Fruit fly (Drosophila melanogaster) whole organism, embryonic: Measurements from ENCODE around the gene CG12546.

Source experiments
- CG10267 ChIP-seq: fragments of 200-800 bp; sonication (Bioruptor generic); optimal IDR thresholded peaks from 2 replicates; lab custom pipeline; 2018; ENCODE audit warnings: missing biosample characterization, mild to moderate bottlenecking, missing genetic modification characterization, moderate library complexity
- CG11560 ChIP-seq: fragments of 200-800 bp; sonication (Bioruptor generic); IDR thresholded peaks from 3 replicates; pipeline ENCODE4 v1.3.6; 2022; ENCODE audit warnings: missing biosample characterization, missing genetic modification characterization
- CG11696 ChIP-seq: fragments of 200-800 bp; sonication (Bioruptor generic); IDR thresholded peaks from 2 replicates; pipeline ENCODE4 v1.3.6; 2022; ENCODE audit warnings: missing biosample characterization, missing genetic modification characterization
- CG12104 ChIP-seq: fragments of 200-800 bp; sonication (Bioruptor generic); optimal IDR thresholded peaks from 3 replicates; lab custom pipeline; 2016; ENCODE audit warnings: missing biosample characterization, missing genetic modification characterization
- CG12155 ChIP-seq: fragments of 200-800 bp; sonication (Bioruptor generic); optimal IDR thresholded peaks from 3 replicates; lab custom pipeline; 2016; ENCODE audit warnings: missing biosample characterization, missing genetic modification characterization
- CG13424 ChIP-seq: fragments of 200-800 bp; sonication (Bioruptor generic); optimal IDR thresholded peaks from 2 replicates; lab custom pipeline; 2019; ENCODE audit warnings: missing biosample characterization, mild to moderate bottlenecking, missing genetic modification characterization, moderate library complexity
- CG13775 ChIP-seq: fragments of 200-800 bp; sonication (Bioruptor generic); optimal IDR thresholded peaks from 3 replicates; lab custom pipeline; 2017; ENCODE audit warnings: missing biosample characterization, mild to moderate bottlenecking, missing genetic modification characterization
- CG14710 ChIP-seq: fragments of 200-800 bp; sonication (Bioruptor generic); optimal IDR thresholded peaks from 3 replicates; lab custom pipeline; 2019; ENCODE audit warnings: missing biosample characterization, mild to moderate bottlenecking, missing genetic modification characterization, moderate library complexity
- CG14860 ChIP-seq: fragments of 200-800 bp; sonication (Bioruptor generic); IDR thresholded peaks from 3 replicates; pipeline ENCODE4 v1.3.6; 2022; ENCODE audit warnings: missing biosample characterization, missing genetic modification characterization; ENCODE audit not compliant: partially characterized antibody
- CG18619 ChIP-seq: fragments of 200-800 bp; sonication (Bioruptor generic); optimal IDR thresholded peaks from 3 replicates; lab custom pipeline; 2017; ENCODE audit warnings: missing biosample characterization, mild to moderate bottlenecking, missing genetic modification characterization
- CG18764 ChIP-seq: fragments of 200-800 bp; sonication (Bioruptor generic); optimal IDR thresholded peaks from 3 replicates; lab custom pipeline; 2016; ENCODE audit warnings: missing biosample characterization, missing genetic modification characterization
- CG2202 ChIP-seq: fragments of 200-800 bp; sonication (Bioruptor generic); optimal IDR thresholded peaks from 2 replicates; lab custom pipeline; 2018; ENCODE audit warnings: missing biosample characterization, mild to moderate bottlenecking, missing genetic modification characterization
- CG2678 ChIP-seq: fragments of 200-800 bp; sonication (Bioruptor generic); optimal IDR thresholded peaks from 3 replicates; lab custom pipeline; 2019; ENCODE audit warnings: missing biosample characterization, mild to moderate bottlenecking, missing genetic modification characterization, moderate library complexity
- CG31441 ChIP-seq: fragments of 200-800 bp; sonication (Bioruptor generic); IDR thresholded peaks from 2 replicates; pipeline ENCODE4 v1.3.6; 2022; ENCODE audit warnings: missing biosample characterization, missing genetic modification characterization
- CG32532 ChIP-seq: fragments of 200-800 bp; sonication (Bioruptor generic); IDR thresholded peaks from 2 replicates; pipeline ENCODE4 v1.3.6; 2022; ENCODE audit warnings: missing biosample characterization, missing genetic modification characterization
- CG6272 ChIP-seq: fragments of 200-800 bp; sonication (Bioruptor generic); IDR thresholded peaks from 2 replicates; pipeline ENCODE4 v1.3.6; 2022; ENCODE audit warnings: missing biosample characterization, missing genetic modification characterization
- CG8944 ChIP-seq: fragments of 200-800 bp; sonication (Bioruptor generic); optimal IDR thresholded peaks from 3 replicates; lab custom pipeline; 2016; ENCODE audit warnings: missing biosample characterization, missing genetic modification characterization
- CG9437 ChIP-seq: fragments of 200-800 bp; sonication (Bioruptor generic); optimal IDR thresholded peaks from 2 replicates; lab custom pipeline; 2018; ENCODE audit warnings: missing biosample characterization, mild to moderate bottlenecking, missing genetic modification characterization
- CrebB ChIP-seq: fragments of 200-800 bp; sonication (Bioruptor generic); optimal IDR thresholded peaks from 3 replicates; lab custom pipeline; 2018; ENCODE audit warnings: missing biosample characterization, mild to moderate bottlenecking, missing genetic modification characterization
- D19A ChIP-seq: fragments of 200-800 bp; optimal IDR thresholded peaks from 3 replicates; lab custom pipeline; 2019; ENCODE audit warnings: missing biosample characterization, mild to moderate bottlenecking, missing genetic modification characterization, moderate library complexity
- Hr3 ChIP-seq: fragments of 200-800 bp; sonication (Bioruptor generic); optimal IDR thresholded peaks from 3 replicates; lab custom pipeline; 2016; ENCODE audit warnings: missing biosample characterization, missing genetic modification characterization
- Hr51 ChIP-seq, 2 experiments: fragments of 200-800 bp; sonication (Bioruptor generic); optimal IDR thresholded peaks; 2 replicates in 1 of 2; 3 replicates in 1 of 2; lab custom pipeline; 2016 to 2018; ENCODE audit warnings: missing biosample characterization in 2 of 2, missing genetic modification characterization in 2 of 2, mild to moderate bottlenecking in 1 of 2, moderate library complexity in 1 of 2
- Jarid2 ChIP-seq: fragments of 200-800 bp; sonication (Bioruptor generic); optimal IDR thresholded peaks from 3 replicates; lab custom pipeline; 2017; ENCODE audit warnings: mild to moderate bottlenecking, missing biosample characterization, missing genetic modification reagents, missing genetic modification characterization
- Sin3A ChIP-seq: fragments of >200 bp; optimal IDR thresholded peaks from 2 replicates; lab custom pipeline; 2018
- Sox102F ChIP-seq: fragments of 200-800 bp; sonication (Bioruptor generic); optimal IDR thresholded peaks from 2 replicates; lab custom pipeline; 2018; ENCODE audit warnings: missing biosample characterization, mild to moderate bottlenecking, missing genetic modification characterization, moderate library complexity
- ab ChIP-seq: fragments of 200-800 bp; sonication (Bioruptor generic); optimal IDR thresholded peaks from 2 replicates; lab custom pipeline; 2016; ENCODE audit warnings: missing biosample characterization, missing genetic modification characterization
- aop ChIP-seq: fragments of 200-800 bp; sonication (Bioruptor generic); IDR thresholded peaks from 2 replicates; pipeline ENCODE4 v1.3.6; 2022; ENCODE audit warnings: missing biosample characterization, missing genetic modification characterization
- ash1 ChIP-seq: fragments of 200-800 bp; sonication (Bioruptor generic); optimal IDR thresholded peaks from 2 replicates; lab custom pipeline; 2018; ENCODE audit warnings: missing biosample characterization, mild to moderate bottlenecking, missing genetic modification characterization
- chn ChIP-seq: fragments of 200-800 bp; sonication (Bioruptor generic); optimal IDR thresholded peaks from 2 replicates; lab custom pipeline; 2016; ENCODE audit warnings: missing biosample characterization, missing genetic modification characterization
- disco-r ChIP-seq: fragments of 200-800 bp; sonication (Bioruptor generic); optimal IDR thresholded peaks from 2 replicates; lab custom pipeline; 2016; ENCODE audit warnings: missing biosample characterization, missing genetic modification characterization
- fd64A ChIP-seq: fragments of 200-800 bp; sonication (Bioruptor generic); optimal IDR thresholded peaks from 3 replicates; lab custom pipeline; 2018; ENCODE audit warnings: missing biosample characterization, mild to moderate bottlenecking, missing genetic modification characterization
- grau ChIP-seq: fragments of 200-800 bp; optimal IDR thresholded peaks from 3 replicates; lab custom pipeline; 2019; ENCODE audit warnings: missing biosample characterization, mild to moderate bottlenecking, missing genetic modification characterization, moderate library complexity
- gt ChIP-seq: fragments of 200-800 bp; sonication (Bioruptor generic); IDR thresholded peaks from 2 replicates; pipeline ENCODE4 v1.3.6; 2022; ENCODE audit warnings: missing biosample characterization, missing genetic modification characterization
- lola ChIP-seq, 3 experiments: fragments of >200 bp in 2 of 3; fragments of 200-800 bp in 1 of 3; sonication (Bioruptor generic) in 1 of 3; optimal IDR thresholded peaks; 2 replicates each; lab custom pipeline; 2017 to 2019; ENCODE audit warnings: missing biosample characterization in 3 of 3, missing genetic modification characterization in 3 of 3, mild to moderate bottlenecking in 1 of 3, moderate library complexity in 1 of 3
- nom ChIP-seq: fragments of 200-800 bp; sonication (Bioruptor generic); optimal IDR thresholded peaks from 2 replicates; lab custom pipeline; 2017; ENCODE audit warnings: missing biosample characterization, missing genetic modification characterization, mild to moderate bottlenecking, moderate library complexity, missing genetic modification reagents
- pan ChIP-seq, 4 experiments: fragments of >200 bp in 3 of 4; fragments of 200-800 bp in 1 of 4; sonication (Bioruptor generic) in 1 of 4; optimal IDR thresholded peaks in 3 of 4; IDR thresholded peaks in 1 of 4; 2 replicates each; pipeline versions ENCODE4 v1.3.6 to Lab custom; 2017 to 2022; ENCODE audit warnings: missing biosample characterization in 2 of 4, missing genetic modification characterization in 2 of 4, mixed read lengths in 1 of 4
- pb ChIP-seq: fragments of 200-800 bp; sonication (Bioruptor generic); optimal IDR thresholded peaks from 3 replicates; lab custom pipeline; 2016; ENCODE audit warnings: missing biosample characterization, missing genetic modification characterization
- vnd ChIP-seq: fragments of 200-800 bp; sonication (Bioruptor generic); IDR thresholded peaks from 3 replicates; pipeline ENCODE4 v1.3.6; 2022; ENCODE audit warnings: missing biosample characterization, missing genetic modification characterization; ENCODE audit not compliant: partially characterized antibody

The CG12546 gene

dm6 chr3L:22727739-22728335 lies 34.2 kb upstream of the CG12546 start, which contains the start of the genes CG14450 and CG11367 (continued):
- TF ChIP-seq CG13424 (tag; lab: Kevin White, UChicago) = peak; percentile 49
- no peak for TF ChIP-seq ab (GFP tag; lab: Kevin White, UChicago)
- peak; percentile 7 for TF ChIP-seq CG12104 (GFP tag; lab: Kevin White, UChicago)
- no peak for TF ChIP-seq pan (optimal IDR thresholded peaks at IDR 0.05; lab: Kevin White, UChicago)
- no peak for TF ChIP-seq pan (GFP tag; optimal IDR thresholded peaks at IDR 0.05 in 1 of 2, IDR thresholded peaks at IDR 0.05 in 1 of 2)
- peak; percentile 6 for TF ChIP-seq CG2678 (tag; lab: Kevin White, UChicago)
- TF ChIP-seq chn = no peak
- peak; percentile 78 for TF ChIP-seq CG10267 (tag; lab: Kevin White, UChicago)
- peak; percentile 61 for TF ChIP-seq CG31441
- peak; percentile 55 for TF ChIP-seq CG12155 (GFP tag; lab: Kevin White, UChicago)
- no peak for TF ChIP-seq CG6272
- TF ChIP-seq CG2202 = no peak
- peak; percentile 48; the same call in 1 of the 3 replicates for TF ChIP-seq vnd (GFP tag; lab: Robert Waterston, UW)
- 0 out of 3 replicates have a peak, but pooled peaks have one; percentile 36 for TF ChIP-seq CG14860 (GFP tag; lab: Robert Waterston, UW)
- no peak for TF ChIP-seq disco-r (GFP tag; lab: Kevin White, UChicago)
- TF ChIP-seq ash1 (GFP tag; lab: Kevin White, UChicago) = no peak
- TF ChIP-seq CG32532 (GFP tag; lab: Robert Waterston, UW) = no peak; the same call in 1 of the 2 replicates
- no peak for TF ChIP-seq CG8944 (GFP tag; lab: Kevin White, UChicago)
- peak; percentile 31 for TF ChIP-seq Hr3 (GFP tag; lab: Kevin White, UChicago)
- no peak for TF ChIP-seq Sin3A (lab: Kevin White, UChicago)
- peak; percentile 91 for TF ChIP-seq Jarid2
- TF ChIP-seq pb (GFP tag; lab: Kevin White, UChicago) = no peak
- TF ChIP-seq Sox102F (GFP tag; lab: Kevin White, UChicago) = no peak
- peak; percentile 37 for TF ChIP-seq D19A (tag; lab: Kevin White, UChicago)
- peak; percentile 11 for TF ChIP-seq CG13775 (GFP tag; lab: Kevin White, UChicago)
- no peak for TF ChIP-seq gt (GFP tag; lab: Robert Waterston, UW)
- TF ChIP-seq CrebB (tag; lab: Kevin White, UChicago) = no peak
- no peak for TF ChIP-seq aop
- peak; percentile 63 for TF ChIP-seq nom (GFP tag; lab: Kevin White, UChicago)
- no peak for TF ChIP-seq lola (GFP tag; optimal IDR thresholded peaks at IDR 0.05; lab: Kevin White, UChicago)
- TF ChIP-seq CG11696 (GFP tag; lab: Robert Waterston, UW) = no peak
- TF ChIP-seq CG14710 = peak; percentile 67
- no peak for TF ChIP-seq Hr51 (GFP tag; optimal IDR thresholded peaks at IDR 0.05; lab: Kevin White, UChicago)
- peak; percentile 22 for TF ChIP-seq CG9437 (GFP tag; lab: Kevin White, UChicago)
- TF ChIP-seq CG11560 (tag; lab: Robert Waterston, UW) = no peak
- peak; percentile 23 for TF ChIP-seq CG18619 (GFP tag; lab: Kevin White, UChicago)
- TF ChIP-seq grau (tag; lab: Kevin White, UChicago) = peak; percentile 46
- no peak for TF ChIP-seq CG18764
- TF ChIP-seq fd64A = no peak
